Fruit fly (Drosophila melanogaster) whole organism, prepupa: Measurements from ENCODE around the gene CG31960.
A peak's percentile ranks its signal among the peaks of the same experiment; 100 is the strongest.

ENCODE experiments used
- Blimp-1 ChIP-seq: fragments of 200-800 bp; sonication (Bioruptor generic); optimal IDR thresholded peaks from 3 replicates; lab custom pipeline; 2017; ENCODE audit warnings: missing biosample characterization, missing genetic modification characterization, mild to moderate bottlenecking, moderate library complexity, missing genetic modification reagents
- CG10669 ChIP-seq: fragments of 200-800 bp; sonication (Bioruptor generic); optimal IDR thresholded peaks from 3 replicates; lab custom pipeline; 2018; ENCODE audit warnings: missing biosample characterization, mild to moderate bottlenecking, missing genetic modification characterization, moderate library complexity
- CG11294 ChIP-seq: fragments of 200-800 bp; sonication (Bioruptor generic); IDR thresholded peaks from 2 replicates; pipeline ENCODE4 v1.3.6; 2022; ENCODE audit warnings: missing biosample characterization, missing genetic modification characterization
- CG11762 ChIP-seq: fragments of 200-800 bp; sonication (Bioruptor generic); optimal IDR thresholded peaks from 3 replicates; lab custom pipeline; 2016; ENCODE audit warnings: missing biosample characterization, missing genetic modification characterization; ENCODE audit not compliant: insufficient read depth
- CG15336 ChIP-seq: fragments of 200-800 bp; sonication (Bioruptor generic); IDR thresholded peaks from 2 replicates; pipeline ENCODE4 v1.3.6; 2022; ENCODE audit warnings: missing biosample characterization, missing genetic modification characterization
- CG1621 ChIP-seq: fragments of 200-800 bp; sonication (Bioruptor generic); optimal IDR thresholded peaks from 3 replicates; lab custom pipeline; 2018; ENCODE audit warnings: missing biosample characterization, mild to moderate bottlenecking, missing genetic modification characterization
- CG16779 ChIP-seq: fragments of 200-800 bp; sonication (Bioruptor generic); optimal IDR thresholded peaks from 3 replicates; lab custom pipeline; 2017; ENCODE audit warnings: missing biosample characterization, mild to moderate bottlenecking, missing genetic modification characterization
- CG3032 ChIP-seq: fragments of 200-800 bp; optimal IDR thresholded peaks from 2 replicates; lab custom pipeline; 2019; ENCODE audit warnings: missing biosample characterization, mild to moderate bottlenecking, missing genetic modification characterization, moderate library complexity
- CG31627 ChIP-seq: fragments of 200-800 bp; sonication (Bioruptor generic); optimal IDR thresholded peaks from 3 replicates; lab custom pipeline; 2016; ENCODE audit warnings: missing biosample characterization, missing genetic modification characterization
- CG32006 ChIP-seq: fragments of 200-800 bp; sonication (Bioruptor generic); optimal IDR thresholded peaks from 3 replicates; lab custom pipeline; 2017; ENCODE audit warnings: missing biosample characterization, mild to moderate bottlenecking, missing genetic modification characterization
- CG4318 ChIP-seq: fragments of 200-800 bp; sonication (Bioruptor generic); optimal IDR thresholded peaks from 3 replicates; lab custom pipeline; 2017; ENCODE audit warnings: missing biosample characterization, mild to moderate bottlenecking, missing genetic modification characterization
- CG6163 ChIP-seq: fragments of 200-800 bp; sonication (Bioruptor generic); IDR thresholded peaks from 3 replicates; pipeline ENCODE4 v1.3.6; 2022; ENCODE audit warnings: missing biosample characterization, missing genetic modification characterization
- CG6808 ChIP-seq: fragments of 200-800 bp; sonication (Bioruptor generic); optimal IDR thresholded peaks from 3 replicates; lab custom pipeline; 2017; ENCODE audit warnings: missing biosample characterization, missing genetic modification characterization, mild to moderate bottlenecking, moderate library complexity, missing genetic modification reagents
- CG6854 ChIP-seq: fragments of 200-800 bp; sonication (Bioruptor generic); optimal IDR thresholded peaks from 2 replicates; lab custom pipeline; 2017; ENCODE audit warnings: missing biosample characterization, mild to moderate bottlenecking, missing genetic modification characterization
- CG7368 ChIP-seq: fragments of 200-800 bp; sonication (Bioruptor generic); optimal IDR thresholded peaks from 3 replicates; lab custom pipeline; 2016; ENCODE audit warnings: missing biosample characterization, missing genetic modification characterization
- CG8119 ChIP-seq: fragments of 200-800 bp; sonication (Bioruptor generic); IDR thresholded peaks from 3 replicates; pipeline ENCODE4 v1.3.6; 2022; ENCODE audit warnings: missing biosample characterization, missing genetic modification characterization
- CG8319 ChIP-seq: fragments of 200-800 bp; sonication (Bioruptor generic); optimal IDR thresholded peaks from 3 replicates; lab custom pipeline; 2016; ENCODE audit warnings: missing biosample characterization, missing genetic modification characterization
- CG8632 ChIP-seq: fragments of 200-800 bp; sonication (Bioruptor generic); optimal IDR thresholded peaks from 3 replicates; lab custom pipeline; 2016; ENCODE audit warnings: missing biosample characterization, missing genetic modification characterization
- Eip78C ChIP-seq: fragments of 200-800 bp; sonication (Bioruptor generic); peaks from one replicate; lab custom pipeline; 2016; ENCODE audit warnings: missing biosample characterization, missing genetic modification characterization
- Ets21C ChIP-seq: fragments of 200-800 bp; sonication (Bioruptor generic); optimal IDR thresholded peaks from 3 replicates; lab custom pipeline; 2016; ENCODE audit warnings: missing biosample characterization, missing genetic modification characterization
- Ets96B ChIP-seq: fragments of 200-800 bp; optimal IDR thresholded peaks from 2 replicates; lab custom pipeline; 2019; ENCODE audit warnings: missing biosample characterization, mild to moderate bottlenecking, missing genetic modification characterization, moderate library complexity
- Gug ChIP-seq: fragments of 200-800 bp; sonication (Bioruptor generic); IDR thresholded peaks from 2 replicates; pipeline ENCODE4 v1.3.6; 2022; ENCODE audit warnings: missing biosample characterization, missing genetic modification characterization
- Hr38 ChIP-seq: sonication (Bioruptor generic); optimal IDR thresholded peaks from 2 replicates; lab custom pipeline; 2016; ENCODE audit warnings: missing biosample characterization, missing genetic modification characterization
- Hr4 ChIP-seq: fragments of 200-800 bp; sonication (Bioruptor generic); optimal IDR thresholded peaks from 3 replicates; lab custom pipeline; 2016; ENCODE audit warnings: missing biosample characterization, missing genetic modification characterization
- Lpt ChIP-seq: fragments of 200-800 bp; sonication (Bioruptor generic); optimal IDR thresholded peaks from 3 replicates; lab custom pipeline; 2016; ENCODE audit warnings: missing biosample characterization, missing genetic modification characterization
- Met ChIP-seq: fragments of 200-800 bp; sonication (Bioruptor generic); optimal IDR thresholded peaks from 3 replicates; lab custom pipeline; 2016; ENCODE audit warnings: missing biosample characterization, missing genetic modification characterization
- OdsH ChIP-seq: fragments of 200-800 bp; sonication (Bioruptor generic); optimal IDR thresholded peaks from 3 replicates; lab custom pipeline; 2016; ENCODE audit warnings: missing biosample characterization, missing genetic modification characterization
- Smox ChIP-seq: fragments of 200-800 bp; sonication (Bioruptor generic); optimal IDR thresholded peaks from 3 replicates; lab custom pipeline; 2016; ENCODE audit warnings: missing biosample characterization, missing genetic modification characterization
- Sox102F ChIP-seq: fragments of 200-800 bp; sonication (Bioruptor generic); optimal IDR thresholded peaks from 2 replicates; lab custom pipeline; 2016; ENCODE audit warnings: missing biosample characterization, mild to moderate bottlenecking, missing genetic modification characterization
- Sox14 ChIP-seq: fragments of 200-800 bp; sonication (Bioruptor generic); optimal IDR thresholded peaks from 3 replicates; lab custom pipeline; 2016; ENCODE audit warnings: missing biosample characterization, missing genetic modification characterization
- Sox15 ChIP-seq: fragments of 200-800 bp; sonication (Bioruptor generic); optimal IDR thresholded peaks from 3 replicates; lab custom pipeline; 2016; ENCODE audit warnings: missing biosample characterization, missing genetic modification characterization
- acj6 ChIP-seq: fragments of 200-800 bp; sonication (Bioruptor generic); optimal IDR thresholded peaks from 3 replicates; lab custom pipeline; 2016; ENCODE audit warnings: missing biosample characterization, missing genetic modification characterization
- cyc ChIP-seq: fragments of 200-800 bp; sonication (Bioruptor generic); optimal IDR thresholded peaks from 3 replicates; lab custom pipeline; 2016; ENCODE audit warnings: missing biosample characterization, missing genetic modification characterization
- dac ChIP-seq: fragments of 200-800 bp; sonication (Bioruptor generic); optimal IDR thresholded peaks from 2 replicates; lab custom pipeline; 2017; ENCODE audit warnings: missing biosample characterization, mild to moderate bottlenecking, missing genetic modification characterization
- dsx ChIP-seq: fragments of 200-800 bp; optimal IDR thresholded peaks from 3 replicates; lab custom pipeline; 2019; ENCODE audit warnings: missing biosample characterization, mild to moderate bottlenecking, missing genetic modification characterization, moderate library complexity; ENCODE audit not compliant: poor library complexity, severe bottlenecking
- esn ChIP-seq: fragments of 200-800 bp; sonication (Bioruptor generic); optimal IDR thresholded peaks from 2 replicates; lab custom pipeline; 2016; ENCODE audit warnings: missing biosample characterization, mild to moderate bottlenecking, missing genetic modification characterization, moderate library complexity
- fd85E ChIP-seq: fragments of 200-800 bp; sonication (Bioruptor generic); optimal IDR thresholded peaks from 3 replicates; lab custom pipeline; 2016; ENCODE audit warnings: missing biosample characterization, missing genetic modification characterization
- fkh ChIP-seq: fragments of 200-800 bp; sonication (Bioruptor generic); optimal IDR thresholded peaks from 3 replicates; lab custom pipeline; 2017; ENCODE audit warnings: missing biosample characterization, mild to moderate bottlenecking, missing genetic modification characterization, moderate library complexity
- lz ChIP-seq: fragments of 200-800 bp; sonication (Bioruptor generic); optimal IDR thresholded peaks from 3 replicates; lab custom pipeline; 2016; ENCODE audit warnings: missing biosample characterization, missing genetic modification characterization
- net ChIP-seq: fragments of 200-800 bp; sonication (Bioruptor generic); optimal IDR thresholded peaks from 3 replicates; lab custom pipeline; 2016; ENCODE audit warnings: missing biosample characterization, missing genetic modification characterization
- salr ChIP-seq, 2 experiments: fragments of 200-800 bp; sonication (Bioruptor generic); optimal IDR thresholded peaks; 3 replicates each; lab custom pipeline; 2016 to 2018; ENCODE audit warnings: missing biosample characterization in 2 of 2, missing genetic modification characterization in 2 of 2, mild to moderate bottlenecking in 1 of 2
- ss ChIP-seq, 2 experiments: fragments of 200-800 bp; sonication (Bioruptor generic); optimal IDR thresholded peaks; 2 replicates in 1 of 2; 3 replicates in 1 of 2; lab custom pipeline; 2017 to 2018; ENCODE audit warnings: mild to moderate bottlenecking in 2 of 2, missing biosample characterization in 2 of 2, missing genetic modification characterization in 2 of 2, moderate library complexity in 1 of 2
- svp ChIP-seq: fragments of 200-800 bp; sonication (Bioruptor generic); peaks from one replicate; lab custom pipeline; 2016; ENCODE audit warnings: missing biosample characterization, missing genetic modification characterization
- topi ChIP-seq: fragments of 200-800 bp; sonication (Bioruptor generic); optimal IDR thresholded peaks from 3 replicates; lab custom pipeline; 2016; ENCODE audit warnings: missing biosample characterization, missing genetic modification characterization
- vri ChIP-seq: fragments of 200-800 bp; sonication (Bioruptor generic); optimal IDR thresholded peaks from 3 replicates; lab custom pipeline; 2016; ENCODE audit warnings: missing biosample characterization, mild to moderate bottlenecking, missing genetic modification characterization

Gene CG31960

DNA sequence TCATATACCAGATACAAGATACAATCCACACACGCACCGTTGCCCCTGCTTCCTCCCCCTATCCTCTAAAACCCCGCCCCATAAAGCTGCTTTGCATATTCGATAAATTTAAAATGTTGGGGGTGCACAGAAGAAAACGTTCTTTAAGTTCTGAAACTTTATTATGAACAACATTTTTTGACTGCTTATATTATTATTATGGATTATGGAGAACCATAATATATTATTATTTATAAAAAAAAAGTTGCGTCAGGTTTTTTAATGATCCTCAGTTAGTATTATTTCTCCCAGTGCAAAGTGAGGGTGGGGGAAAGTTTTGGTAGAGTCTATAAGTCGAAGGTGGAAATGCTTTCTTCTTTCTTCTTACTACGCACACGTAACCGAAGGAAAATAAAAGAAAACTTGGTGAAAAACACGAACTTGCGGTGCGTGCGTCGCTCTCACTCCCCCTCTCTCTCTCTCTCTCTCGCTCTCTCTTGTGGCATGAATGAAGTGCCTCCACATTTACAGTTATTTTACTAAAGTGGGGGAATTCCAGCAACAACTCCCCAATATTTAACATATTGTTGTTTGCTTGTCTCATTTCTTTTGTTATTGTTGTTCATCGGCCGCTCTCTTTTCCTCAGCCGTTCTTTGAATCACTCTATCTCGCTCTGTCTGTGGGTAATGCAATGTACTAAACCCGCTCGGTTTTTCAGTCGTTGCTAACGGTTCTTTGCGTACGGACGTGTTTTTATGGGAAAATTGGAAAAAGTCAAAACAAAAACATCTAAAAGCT, 4.7 kb downstream of the CG31960 start (continued):
- TF ChIP-seq cyc (peak; percentile 34), Eip78C (GFP tag; lab: Kevin White, UChicago) (peak; percentile 89)

DNA sequence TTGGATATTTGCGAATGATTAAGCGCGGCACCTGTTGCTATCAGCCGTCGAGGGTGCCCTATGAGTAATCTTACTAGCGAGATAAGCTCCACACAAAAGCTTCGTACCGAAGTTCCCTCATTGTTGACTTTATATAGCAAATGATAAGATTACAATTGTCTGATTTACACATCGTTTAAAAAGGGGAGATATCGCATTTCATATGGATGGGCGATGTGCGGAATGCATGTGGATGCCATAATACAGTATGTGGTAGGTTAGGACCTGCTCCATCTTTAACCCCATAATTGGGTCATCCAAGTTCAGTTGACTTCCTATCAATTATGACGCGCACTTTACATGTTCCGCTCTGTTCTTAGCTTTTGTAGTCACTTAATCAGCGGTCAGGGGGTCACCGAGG, 6.9 kb downstream of the CG31960 start:
- no peak for TF ChIP-seq ss (GFP tag; optimal IDR thresholded peaks at IDR 0.05; lab: Kevin White, UChicago)
- TF ChIP-seq svp (GFP tag; lab: Kevin White, UChicago) = peak; percentile 95
- peak; percentile 92 for TF ChIP-seq vri
- TF ChIP-seq, all 60 proteins: peak for 2

DNA sequence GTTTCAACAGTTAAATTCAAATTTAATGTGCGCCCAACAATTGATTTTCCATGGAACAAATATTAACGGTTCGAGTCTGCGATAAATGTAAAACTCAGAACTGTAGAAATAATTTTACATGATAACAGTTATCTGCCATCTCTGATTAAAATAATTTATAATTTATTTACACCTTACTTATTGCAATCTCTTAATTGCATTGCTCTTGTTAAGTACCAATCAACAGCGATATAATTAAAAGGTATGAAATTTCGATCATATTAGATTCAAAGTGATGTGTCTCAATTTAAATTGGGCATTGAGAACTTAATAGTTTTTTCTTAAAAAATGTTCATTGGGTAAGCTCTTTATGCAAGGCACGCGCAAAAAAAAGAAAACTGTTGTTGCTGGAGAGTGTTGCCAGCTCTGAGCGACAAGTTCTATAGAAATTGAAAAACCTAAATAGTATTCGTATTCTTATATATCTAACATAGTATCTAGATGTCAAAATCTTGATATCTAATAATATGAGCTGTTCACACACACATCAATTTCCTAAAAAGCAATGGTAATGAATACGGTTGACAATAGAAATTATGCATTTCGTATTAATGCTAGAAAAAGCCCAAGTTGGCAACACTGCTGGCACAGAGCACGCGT, 18.2 kb downstream of the CG31960 start:
- TF ChIP-seq CG3032 (tag; lab: Kevin White, UChicago) (peak; percentile 73), CG8319 (GFP tag; lab: Kevin White, UChicago) (peak; percentile 34), Met (GFP tag; lab: Kevin White, UChicago) (no peak), CG31627 (GFP tag; lab: Kevin White, UChicago) (peak; percentile 63), Lpt (peak; percentile 59), Ets21C (GFP tag; lab: Kevin White, UChicago) (peak; percentile 19), CG32006 (GFP tag; lab: Kevin White, UChicago) (peak; percentile 79), CG16779 (no peak), CG11294 (GFP tag; lab: Robert Waterston, UW) (peak; percentile 31; the same call in 1 of the 2 replicates), CG6854 (GFP tag; lab: Kevin White, UChicago) (no peak), CG6163 (GFP tag; lab: Robert Waterston, UW) (peak; percentile 90), CG7368 (GFP tag; lab: Kevin White, UChicago) (no peak), CG11762 (GFP tag; lab: Kevin White, UChicago) (no peak), Blimp-1 (GFP tag; lab: Kevin White, UChicago) (no peak), Sox15 (peak; percentile 39), Sox14 (GFP tag; lab: Kevin White, UChicago) (peak; percentile 31), CG8632 (GFP tag; lab: Kevin White, UChicago) (peak; percentile 56), salr (GFP tag; optimal IDR thresholded peaks at IDR 0.05; lab: Kevin White, UChicago) (peak in 1 of 2 experiments; percentile 57), CG1621 (tag; lab: Kevin White, UChicago) (no peak), cyc (peak; percentile 53), topi (GFP tag; lab: Kevin White, UChicago) (peak; percentile 47), fkh (GFP tag; lab: Kevin White, UChicago) (no peak), dsx (GFP tag; lab: Kevin White, UChicago) (peak; percentile 53), net (GFP tag; lab: Kevin White, UChicago) (no peak), CG10669 (GFP tag; lab: Kevin White, UChicago) (peak; percentile 8), Ets96B (tag; lab: Kevin White, UChicago) (peak; percentile 74), svp (GFP tag; lab: Kevin White, UChicago) (no peak), fd85E (GFP tag; lab: Kevin White, UChicago) (peak; percentile 21), Sox102F (GFP tag; lab: Kevin White, UChicago) (peak; percentile 31), acj6 (GFP tag; lab: Kevin White, UChicago) (peak; percentile 76), Eip78C (GFP tag; lab: Kevin White, UChicago) (peak; percentile 89), Gug (GFP tag; lab: Robert Waterston, UW) (peak; percentile 56), CG15336 (GFP tag; lab: Robert Waterston, UW) (peak; percentile 82), dac (GFP tag; lab: Kevin White, UChicago) (peak; percentile 65), OdsH (GFP tag; lab: Kevin White, UChicago) (peak; percentile 32), Smox (GFP tag; lab: Kevin White, UChicago) (peak; percentile 26), esn (GFP tag; lab: Kevin White, UChicago) (peak; percentile 81), lz (GFP tag; lab: Kevin White, UChicago) (peak; percentile 75), CG4318 (GFP tag; lab: Kevin White, UChicago) (peak; percentile 40), CG6808 (GFP tag; lab: Kevin White, UChicago) (peak; percentile 55), Hr4 (GFP tag; lab: Kevin White, UChicago) (peak; percentile 22), CG8119 (GFP tag; lab: Robert Waterston, UW) (peak; percentile 87), Hr38 (GFP tag; lab: Kevin White, UChicago) (no peak)
